Worm (Caenorhabditis elegans) whole organism, L1 larva: ENCODE measurements around the gene gst-26.
A peak's percentile ranks its signal among the peaks of the same experiment; 100 is the strongest.

Source experiments
- C04F5.9 ChIP-seq: sonication (generic microtip); optimal IDR thresholded peaks from 2 replicates; lab custom pipeline; 2016; ENCODE audit warnings: missing genetic modification characterization, missing compliant biosample characterization
- C16A3.4 ChIP-seq: fragments of 150-350 bp; optimal IDR thresholded peaks from 2 replicates; lab custom pipeline; 2014; ENCODE audit warnings: missing biosample characterization, missing genetic modification characterization
- C34B4.2 ChIP-seq: sonication (generic microtip); optimal IDR thresholded peaks from 2 replicates; lab custom pipeline; 2017; ENCODE audit warnings: mild to moderate bottlenecking, missing genetic modification characterization, missing compliant biosample characterization
- aha-1 ChIP-seq: fragments of 150-350 bp; optimal IDR thresholded peaks from 2 replicates; lab custom pipeline; 2014; ENCODE audit warnings: missing biosample characterization, missing genetic modification characterization
- alr-1 ChIP-seq: fragments of 200-800 bp; sonication (Bioruptor generic); optimal IDR thresholded peaks from 2 replicates; lab custom pipeline; 2018; ENCODE audit warnings: borderline replicate concordance, mild to moderate bottlenecking, missing genetic modification characterization, missing compliant biosample characterization
- aly-2 ChIP-seq: fragments of 150-350 bp; optimal IDR thresholded peaks from 2 replicates; lab custom pipeline; 2014; ENCODE audit warnings: missing biosample characterization, missing genetic modification characterization
- ama-1 ChIP-seq: fragments of 150-350 bp; optimal IDR thresholded peaks from 2 replicates; lab custom pipeline; 2014
- ceh-63 ChIP-seq: fragments of 200-800 bp; sonication (Bioruptor generic); optimal IDR thresholded peaks from 2 replicates; lab custom pipeline; 2018; ENCODE audit warnings: mild to moderate bottlenecking, missing genetic modification characterization, missing compliant biosample characterization
- ceh-8 ChIP-seq: fragments of 200-800 bp; sonication (Bioruptor generic); optimal IDR thresholded peaks from 2 replicates; lab custom pipeline; 2018; ENCODE audit warnings: mild to moderate bottlenecking, missing genetic modification characterization, moderate library complexity, missing compliant biosample characterization
- dpl-1 ChIP-seq, 3 experiments: fragments of 150-350 bp in 2 of 3; sonication (generic microtip) in 1 of 3; optimal IDR thresholded peaks; 2 replicates each; lab custom pipeline; 2014 to 2017; ENCODE audit warnings: missing biosample characterization in 3 of 3, missing genetic modification characterization in 3 of 3, missing genetic modification reagents in 3 of 3
- dsc-1 ChIP-seq: sonication (generic microtip); optimal IDR thresholded peaks from 2 replicates; lab custom pipeline; 2016; ENCODE audit warnings: mild to moderate bottlenecking, missing genetic modification characterization, missing compliant biosample characterization
- efl-1 ChIP-seq, 4 experiments: fragments of 150-350 bp; optimal IDR thresholded peaks in 3 of 4; peaks in 1 of 4; 1 replicate in 1 of 4; 2 replicates in 3 of 4; lab custom pipeline; 2014; ENCODE audit warnings: missing biosample characterization in 2 of 4, missing genetic modification characterization in 2 of 4, missing genetic modification reagents in 2 of 4
- efl-3 ChIP-seq: fragments of 200-800 bp; sonication (Bioruptor generic); optimal IDR thresholded peaks from 2 replicates; lab custom pipeline; 2018; ENCODE audit warnings: mild to moderate bottlenecking, missing genetic modification characterization, missing compliant biosample characterization
- egl-27 ChIP-seq, 2 experiments: fragments of 150-350 bp in 1 of 2; sonication (generic microtip); optimal IDR thresholded peaks; 3 replicates each; lab custom pipeline; 2017 to 2018; ENCODE audit warnings: missing biosample characterization in 2 of 2, missing genetic modification characterization in 2 of 2, missing genetic modification reagents in 2 of 2
- elt-2 ChIP-seq: sonication (generic microtip); optimal IDR thresholded peaks from 2 replicates; lab custom pipeline; 2016; ENCODE audit warnings: missing genetic modification characterization, mild to moderate bottlenecking, inconsistent platforms, missing compliant biosample characterization, missing genetic modification reagents
- fkh-10 ChIP-seq: sonication (generic microtip); optimal IDR thresholded peaks from 2 replicates; lab custom pipeline; 2017; ENCODE audit warnings: missing biosample characterization, missing genetic modification reagents, missing genetic modification characterization
- fkh-4 ChIP-seq: sonication (generic microtip); optimal IDR thresholded peaks from 2 replicates; lab custom pipeline; 2016; ENCODE audit warnings: missing compliant biosample characterization, missing genetic modification characterization, borderline replicate concordance
- fkh-8 ChIP-seq: sonication (generic microtip); optimal IDR thresholded peaks from 2 replicates; lab custom pipeline; 2016; ENCODE audit warnings: mild to moderate bottlenecking, missing genetic modification characterization, missing compliant biosample characterization
- fos-1 ChIP-seq: fragments of 150-350 bp; optimal IDR thresholded peaks from 2 replicates; lab custom pipeline; 2014; ENCODE audit warnings: missing biosample characterization, missing genetic modification characterization
- hlh-17 ChIP-seq: fragments of 200-800 bp; sonication (Bioruptor generic); optimal IDR thresholded peaks from 2 replicates; lab custom pipeline; 2018; ENCODE audit warnings: missing genetic modification characterization, mild to moderate bottlenecking, missing compliant biosample characterization, moderate library complexity, borderline replicate concordance
- irx-1 ChIP-seq: sonication (generic microtip); optimal IDR thresholded peaks from 2 replicates; lab custom pipeline; 2016; ENCODE audit warnings: missing genetic modification characterization, missing compliant biosample characterization
- isw-1 ChIP-seq: fragments of 200-800 bp; sonication (Bioruptor generic); IDR thresholded peaks from 2 replicates; pipeline ENCODE4 v1.3.6; 2022; ENCODE audit warnings: missing genetic modification characterization, missing compliant biosample characterization
- lin-13 ChIP-seq: fragments of 150-350 bp; optimal IDR thresholded peaks from 2 replicates; lab custom pipeline; 2014; ENCODE audit warnings: missing biosample characterization, missing genetic modification reagents, missing genetic modification characterization
- lin-15B ChIP-seq: fragments of 150-350 bp; sonication (generic microtip); optimal IDR thresholded peaks from 3 replicates; lab custom pipeline; 2014; ENCODE audit warnings: missing biosample characterization, missing genetic modification characterization
- lin-39 ChIP-seq: fragments of 150-350 bp; optimal IDR thresholded peaks from 2 replicates; lab custom pipeline; 2014; ENCODE audit warnings: missing biosample characterization, missing genetic modification reagents, missing genetic modification characterization
- lir-3 ChIP-seq: sonication (generic microtip); optimal IDR thresholded peaks from 2 replicates; lab custom pipeline; 2016; ENCODE audit warnings: mild to moderate bottlenecking, missing genetic modification characterization, moderate library complexity, missing compliant biosample characterization; ENCODE audit not compliant: poor library complexity
- lsy-2 ChIP-seq, 2 experiments: fragments of 150-350 bp; optimal IDR thresholded peaks; 2 replicates each; lab custom pipeline; 2014; ENCODE audit warnings: missing biosample characterization in 2 of 2, missing genetic modification characterization in 2 of 2
- mab-9 ChIP-seq: fragments of 200-800 bp; sonication (Bioruptor generic); IDR thresholded peaks from 2 replicates; pipeline ENCODE4 v1.3.6; 2022; ENCODE audit warnings: missing genetic modification reagents, missing genetic modification characterization, missing compliant biosample characterization
- mdl-1 ChIP-seq, 2 experiments: fragments of 150-350 bp; optimal IDR thresholded peaks; 2 replicates each; lab custom pipeline; 2014 to 2017; ENCODE audit warnings: missing biosample characterization in 2 of 2, missing genetic modification characterization in 2 of 2, inconsistent platforms in 1 of 2
- mef-2 ChIP-seq: fragments of 150-350 bp; optimal IDR thresholded peaks from 2 replicates; lab custom pipeline; 2014; ENCODE audit warnings: missing biosample characterization, missing genetic modification characterization
- nhr-11 ChIP-seq: fragments of 150-350 bp; optimal IDR thresholded peaks from 2 replicates; lab custom pipeline; 2014; ENCODE audit warnings: missing biosample characterization, missing genetic modification characterization
- nhr-12 ChIP-seq: sonication (generic microtip); optimal IDR thresholded peaks from 2 replicates; lab custom pipeline; 2017; ENCODE audit warnings: missing biosample characterization, missing genetic modification characterization
- nhr-19 ChIP-seq: fragments of 200-800 bp; sonication (Bioruptor generic); conservative IDR thresholded peaks from 2 replicates; pipeline ENCODE4 v1.3.6; 2022; ENCODE audit warnings: missing genetic modification characterization, missing compliant biosample characterization
- nhr-20 ChIP-seq: sonication (generic microtip); optimal IDR thresholded peaks from 2 replicates; lab custom pipeline; 2016; ENCODE audit warnings: mild to moderate bottlenecking, missing genetic modification characterization, missing compliant biosample characterization
- nhr-237 ChIP-seq: fragments of 150-350 bp; optimal IDR thresholded peaks from 2 replicates; lab custom pipeline; 2014; ENCODE audit warnings: missing biosample characterization, missing genetic modification characterization
- nhr-71 ChIP-seq: sonication (generic microtip); optimal IDR thresholded peaks from 2 replicates; lab custom pipeline; 2016; ENCODE audit warnings: mild to moderate bottlenecking, missing genetic modification characterization, moderate library complexity, missing compliant biosample characterization
- nhr-76 ChIP-seq: sonication (generic microtip); optimal IDR thresholded peaks from 2 replicates; lab custom pipeline; 2017; ENCODE audit warnings: missing biosample characterization, missing genetic modification characterization
- nhr-84 ChIP-seq: sonication (generic microtip); optimal IDR thresholded peaks from 2 replicates; lab custom pipeline; 2017; ENCODE audit warnings: missing biosample characterization, missing genetic modification characterization
- nhr-85 ChIP-seq: sonication (generic microtip); peaks from one replicate; lab custom pipeline; 2016; ENCODE audit warnings: missing genetic modification characterization, inconsistent platforms, missing compliant biosample characterization
- nhr-90 ChIP-seq: sonication (generic microtip); optimal IDR thresholded peaks from 2 replicates; lab custom pipeline; 2016; ENCODE audit warnings: mild to moderate bottlenecking, missing genetic modification characterization, missing compliant biosample characterization; ENCODE audit not compliant: poor library complexity
- pax-3 ChIP-seq: fragments of 200-800 bp; sonication (Bioruptor generic); optimal IDR thresholded peaks from 2 replicates; lab custom pipeline; 2018; ENCODE audit warnings: mild to moderate bottlenecking, missing genetic modification characterization, moderate library complexity, missing compliant biosample characterization
- pqm-1 ChIP-seq: sonication (generic microtip); optimal IDR thresholded peaks from 3 replicates; lab custom pipeline; 2017; ENCODE audit warnings: missing biosample characterization, missing genetic modification characterization
- rnt-1 ChIP-seq: sonication (generic microtip); optimal IDR thresholded peaks from 2 replicates; lab custom pipeline; 2016; ENCODE audit warnings: mild to moderate bottlenecking, missing genetic modification characterization, moderate library complexity, missing compliant biosample characterization
- snpc-4 ChIP-seq: fragments of 150-350 bp; optimal IDR thresholded peaks from 2 replicates; lab custom pipeline; 2014; ENCODE audit warnings: missing biosample characterization, missing genetic modification characterization
- snu-23 ChIP-seq: sonication (generic microtip); optimal IDR thresholded peaks from 2 replicates; lab custom pipeline; 2016; ENCODE audit warnings: missing genetic modification characterization, missing compliant biosample characterization
- sox-4 ChIP-seq: sonication (generic microtip); optimal IDR thresholded peaks from 2 replicates; lab custom pipeline; 2016; ENCODE audit warnings: missing genetic modification characterization, missing compliant biosample characterization
- unc-130 ChIP-seq: fragments of 150-350 bp; optimal IDR thresholded peaks from 2 replicates; lab custom pipeline; 2017; ENCODE audit warnings: missing biosample characterization, missing genetic modification characterization, inconsistent platforms
- unc-30 ChIP-seq: sonication (generic microtip); optimal IDR thresholded peaks from 2 replicates; lab custom pipeline; 2017; ENCODE audit warnings: missing biosample characterization, missing genetic modification characterization
- unc-98 ChIP-seq: fragments of 200-800 bp; sonication (Bioruptor generic); IDR thresholded peaks from 2 replicates; pipeline ENCODE4 v1.3.6; 2022; ENCODE audit warnings: missing genetic modification characterization, missing compliant biosample characterization
- zip-4 ChIP-seq: fragments of 200-800 bp; sonication (Bioruptor generic); optimal IDR thresholded peaks from 2 replicates; lab custom pipeline; 2018; ENCODE audit warnings: mild to moderate bottlenecking, missing genetic modification characterization, moderate library complexity, missing compliant biosample characterization
- ztf-11 ChIP-seq, 2 experiments: sonication (generic microtip); optimal IDR thresholded peaks; 2 replicates each; lab custom pipeline; 2016 to 2017; ENCODE audit warnings: missing genetic modification characterization in 2 of 2, missing biosample characterization in 1 of 2, missing compliant biosample characterization in 1 of 2

The gst-26 gene

ce11 chrII:15119537-15120360, 44.6 kb downstream of the gst-26 start, which contains the start of gene arp-1 (continued):
- no peak for TF ChIP-seq fkh-10 (GFP tag; lab: Kevin White, UChicago)
- TF ChIP-seq nhr-90 (tag; lab: Kevin White, UChicago): no peak
- TF ChIP-seq ztf-11 (tag; optimal IDR thresholded peaks at IDR 0.05; lab: Kevin White, UChicago): no peak
- TF ChIP-seq mab-9 (GFP tag; lab: Robert Waterston, UW): no peak
- no peak for TF ChIP-seq lin-39 (tag; lab: Kevin White, UChicago)
- TF ChIP-seq snpc-4 (tag; lab: Kevin White, UChicago): no peak
- peak; percentile 71 to 78 for TF ChIP-seq efl-1 (optimal IDR thresholded peaks at IDR 0.05; lab: Kevin White, UChicago)
- TF ChIP-seq efl-1 (GFP tag; optimal IDR thresholded peaks at IDR 0.05 in 1 of 2; lab: Kevin White, UChicago): peak; percentile 70 to 91
- no peak for TF ChIP-seq lir-3
- TF ChIP-seq ama-1 (lab: Kevin White, UChicago): no peak
- TF ChIP-seq C34B4.2: no peak
- no peak for TF ChIP-seq nhr-12
- peak; percentile 54 for TF ChIP-seq unc-130 (tag; lab: Kevin White, UChicago)
- no peak for TF ChIP-seq elt-2 (tag; lab: Kevin White, UChicago)
- no peak for TF ChIP-seq ceh-8
- no peak for TF ChIP-seq mef-2 (tag; lab: Kevin White, UChicago)
- peak; percentile 15 for TF ChIP-seq dsc-1 (tag; lab: Kevin White, UChicago)
- no peak for TF ChIP-seq fkh-8 (tag; lab: Kevin White, UChicago)
- TF ChIP-seq dpl-1 (GFP tag; optimal IDR thresholded peaks at IDR 0.05; lab: Kevin White, UChicago): peak; percentile 61 to 68 (median 68)
- TF ChIP-seq nhr-237 (tag; lab: Kevin White, UChicago): no peak
- TF ChIP-seq isw-1 (GFP tag; lab: Robert Waterston, UW): peak; percentile 11; the same call in 1 of the 2 replicates
- TF ChIP-seq unc-98 (GFP tag; lab: Robert Waterston, UW): no peak
- TF ChIP-seq aha-1 (tag; lab: Kevin White, UChicago): no peak
- no peak for TF ChIP-seq ceh-63 (GFP tag; lab: Kevin White, UChicago)
- TF ChIP-seq nhr-85 (tag; lab: Kevin White, UChicago): no peak
- no peak for TF ChIP-seq fkh-4 (tag; lab: Kevin White, UChicago)
- TF ChIP-seq nhr-19: peak; percentile 26; the same call in 1 of the 2 replicates
- no peak for TF ChIP-seq nhr-76 (tag; lab: Kevin White, UChicago)
- no peak for TF ChIP-seq irx-1 (tag; lab: Kevin White, UChicago)
- TF ChIP-seq sox-4 (tag; lab: Kevin White, UChicago): no peak
- TF ChIP-seq rnt-1 (tag; lab: Kevin White, UChicago): peak; percentile 66
- peak; percentile 21 for TF ChIP-seq lin-13 (GFP tag; lab: Kevin White, UChicago)
- TF ChIP-seq pqm-1 (tag; lab: Kevin White, UChicago): no peak
- peak; percentile 42 for TF ChIP-seq nhr-20
- TF ChIP-seq C16A3.4 (tag; lab: Kevin White, UChicago): peak; percentile 75
- no peak for TF ChIP-seq fos-1
- TF ChIP-seq nhr-71 (tag; lab: Kevin White, UChicago): peak; percentile 41
- no peak for TF ChIP-seq pax-3 (tag; lab: Kevin White, UChicago)
- TF ChIP-seq mdl-1 (tag; optimal IDR thresholded peaks at IDR 0.05; lab: Kevin White, UChicago): peak in 1 of 2 experiments; percentile 31
- no peak for TF ChIP-seq aly-2 (tag; lab: Kevin White, UChicago)
- TF ChIP-seq snu-23 (GFP tag; lab: Kevin White, UChicago): peak; percentile 57
- no peak for TF ChIP-seq efl-3 (GFP tag; lab: Kevin White, UChicago)
- peak; percentile 11 for TF ChIP-seq lin-15B
- no peak for TF ChIP-seq unc-30 (tag; lab: Kevin White, UChicago)
- no peak for TF ChIP-seq C04F5.9
- no peak for TF ChIP-seq alr-1 (tag; lab: Kevin White, UChicago)
- peak; percentile 49 to 74 for TF ChIP-seq lsy-2 (tag; optimal IDR thresholded peaks at IDR 0.05; lab: Kevin White, UChicago)
- TF ChIP-seq zip-4: peak; percentile 84
- TF ChIP-seq nhr-84: no peak
- no peak for TF ChIP-seq egl-27 (tag; optimal IDR thresholded peaks at IDR 0.05; lab: Kevin White, UChicago)
- TF ChIP-seq hlh-17 (GFP tag; lab: Kevin White, UChicago): no peak
- no peak for TF ChIP-seq nhr-11 (tag; lab: Kevin White, UChicago)
